Worm (Caenorhabditis elegans) whole organism, L4/young adult: ENCODE measurements around the gene srg-48.

Source experiments
- W03F9.2 ChIP-seq: fragments of 150-350 bp; optimal IDR thresholded peaks from 2 replicates; lab custom pipeline; 2014; ENCODE audit warnings: missing biosample characterization, missing genetic modification characterization
- him-1 ChIP-seq: sonication (generic microtip); optimal IDR thresholded peaks from 2 replicates; lab custom pipeline; 2016; ENCODE audit warnings: missing genotype, missing genetic modification reagents, missing genetic modification characterization, missing compliant biosample characterization

- no peak for TF ChIP-seq W03F9.2 (tag; lab: Kevin White, UChicago)
- no peak for TF ChIP-seq him-1 (tag; lab: Kevin White, UChicago)
Observed at ce11 chrIV:7099377-7099776, 27.2 kb downstream of the srg-48 start.
